Fruit fly (Drosophila melanogaster): Measurements from ENCODE around the gene CG7824.

CG7824 gene

DNA sequence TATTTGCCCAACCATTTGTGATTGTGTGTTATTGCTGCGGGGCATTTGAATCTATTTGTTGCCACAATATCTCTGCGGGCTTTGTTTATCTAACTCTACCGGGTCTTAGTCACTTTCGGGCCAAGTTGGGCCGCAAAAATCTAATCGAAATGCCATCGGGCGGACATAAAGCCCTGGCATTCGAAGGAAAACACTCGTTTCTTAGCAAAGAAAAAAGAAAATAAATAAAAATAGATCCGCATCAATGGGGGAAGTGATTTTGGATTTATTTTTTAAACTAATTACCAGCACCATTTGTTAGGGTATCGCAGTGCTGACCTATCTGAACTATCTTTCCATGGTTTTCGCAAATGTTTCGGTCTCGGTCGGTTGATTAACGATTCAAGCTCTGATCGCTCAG is 39.9 kb upstream of the CG7824 start:
- TF ChIP-seq CG11902 (GFP tag; optimal IDR thresholded peaks at IDR 0.05) (no peak), CG8119 (GFP tag; IDR thresholded peaks at IDR 0.05) (peak; percentile 54; the same call in 1 of the 3 replicates), Met (GFP tag; optimal IDR thresholded peaks at IDR 0.05) (no peak), Sox102F (GFP tag; optimal IDR thresholded peaks at IDR 0.05) (no peak), Sox15 (GFP tag; optimal IDR thresholded peaks at IDR 0.05) (no peak), Smox (GFP tag; optimal IDR thresholded peaks at IDR 0.05) (no peak), Hr4 (GFP tag; optimal IDR thresholded peaks at IDR 0.05) (peak; percentile 46), Blimp-1 (GFP tag; optimal IDR thresholded peaks at IDR 0.05) (no peak), svp (GFP tag) (no peak), vri (GFP tag; optimal IDR thresholded peaks at IDR 0.05) (no peak), CG8632 (GFP tag; optimal IDR thresholded peaks at IDR 0.05) (no peak), CG9139 (GFP tag; optimal IDR thresholded peaks at IDR 0.05) (no peak), CG6276 (GFP tag; optimal IDR thresholded peaks at IDR 0.05) (peak; percentile 20), CG10669 (GFP tag; optimal IDR thresholded peaks at IDR 0.05) (no peak), CG1621 (tag; optimal IDR thresholded peaks at IDR 0.05) (no peak), CG32006 (GFP tag; optimal IDR thresholded peaks at IDR 0.05) (peak; percentile 46), CG15336 (GFP tag; IDR thresholded peaks at IDR 0.05) (peak; percentile 59), spab (GFP tag; optimal IDR thresholded peaks at IDR 0.05) (no peak), Eip75B (GFP tag; optimal IDR thresholded peaks at IDR 0.05) (no peak), Ets96B (tag; optimal IDR thresholded peaks at IDR 0.05) (no peak), OdsH (GFP tag; optimal IDR thresholded peaks at IDR 0.05) (no peak), CG11294 (GFP tag; IDR thresholded peaks at IDR 0.05) (peak; percentile 45), CG3032 (tag; optimal IDR thresholded peaks at IDR 0.05) (no peak), dsx (GFP tag; optimal IDR thresholded peaks at IDR 0.05; ENCODE audit: poor library complexity, severe bottlenecking) (no peak), CG11762 (GFP tag; optimal IDR thresholded peaks at IDR 0.05; ENCODE audit: insufficient read depth) (no peak), Hr38 (GFP tag; optimal IDR thresholded peaks at IDR 0.05) (no peak), eg (GFP tag; IDR thresholded peaks at IDR 0.05) (peak; percentile 31; the same call in 1 of the 3 replicates), fkh (GFP tag; optimal IDR thresholded peaks at IDR 0.05) (no peak), CG31627 (GFP tag; optimal IDR thresholded peaks at IDR 0.05) (no peak), CG6792 (GFP tag; optimal IDR thresholded peaks at IDR 0.05) (no peak), cyc (GFP tag; optimal IDR thresholded peaks at IDR 0.05) (no peak), CG8319 (GFP tag; optimal IDR thresholded peaks at IDR 0.05) (no peak), CG4318 (GFP tag; optimal IDR thresholded peaks at IDR 0.05) (no peak), achi (GFP tag; optimal IDR thresholded peaks at IDR 0.05) (no peak), CG10631 (GFP tag; optimal IDR thresholded peaks at IDR 0.05) (no peak), CG3919 (GFP tag; optimal IDR thresholded peaks at IDR 0.05) (no peak), esn (GFP tag; optimal IDR thresholded peaks at IDR 0.05) (no peak)

DNA sequence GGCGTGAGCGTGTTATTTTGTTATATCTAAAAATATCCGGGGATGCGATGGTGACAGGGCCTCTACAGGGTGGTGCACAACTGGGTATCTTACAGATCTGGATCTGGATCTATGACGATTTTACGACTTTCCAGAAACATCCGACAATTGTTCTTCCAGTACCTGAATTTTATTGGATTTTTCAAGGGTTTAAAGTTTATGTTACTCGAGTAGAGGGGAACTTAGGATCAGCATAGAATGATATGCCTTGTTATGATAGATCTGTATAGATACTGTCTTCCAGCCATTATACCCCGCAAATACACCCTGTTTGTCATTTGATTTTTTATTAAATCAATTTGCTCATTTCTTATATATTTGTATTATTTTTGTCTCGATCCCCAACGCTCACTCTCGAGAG is 35.7 kb upstream of the CG7824 start:
- no peak for TF ChIP-seq CG11902 (GFP tag; optimal IDR thresholded peaks at IDR 0.05)
- no peak for TF ChIP-seq cyc (GFP tag; optimal IDR thresholded peaks at IDR 0.05)
- TF ChIP-seq CG6854 (GFP tag; optimal IDR thresholded peaks at IDR 0.05) = no peak
- no peak for TF ChIP-seq CG7368 (GFP tag; optimal IDR thresholded peaks at IDR 0.05)
- no peak for TF ChIP-seq CG16779 (tag; optimal IDR thresholded peaks at IDR 0.05)
- no peak for TF ChIP-seq fd85E (GFP tag; optimal IDR thresholded peaks at IDR 0.05)
- TF ChIP-seq CG6792 (GFP tag; optimal IDR thresholded peaks at IDR 0.05) = no peak
- peak; percentile 21 for TF ChIP-seq CG10631 (GFP tag; optimal IDR thresholded peaks at IDR 0.05)
- TF ChIP-seq Hr4 (GFP tag; optimal IDR thresholded peaks at IDR 0.05) = peak; percentile 79
- TF ChIP-seq Gug (GFP tag; IDR thresholded peaks at IDR 0.05) = peak; percentile 80
- TF ChIP-seq Ets96B (tag; optimal IDR thresholded peaks at IDR 0.05) = no peak
- TF ChIP-seq Eip93F (GFP tag; optimal IDR thresholded peaks at IDR 0.05) = no peak
- TF ChIP-seq Ets21C (GFP tag; optimal IDR thresholded peaks at IDR 0.05) = no peak
- TF ChIP-seq Blimp-1 (GFP tag; optimal IDR thresholded peaks at IDR 0.05) = no peak
- peak; percentile 72 for TF ChIP-seq CG11294 (GFP tag; IDR thresholded peaks at IDR 0.05)
- no peak for TF ChIP-seq CG6808 (GFP tag; optimal IDR thresholded peaks at IDR 0.05)
- no peak for TF ChIP-seq fd59A (GFP tag; optimal IDR thresholded peaks at IDR 0.05)
- TF ChIP-seq Hr39 (GFP tag; optimal IDR thresholded peaks at IDR 0.05) = no peak
- TF ChIP-seq pdm3 (GFP tag; optimal IDR thresholded peaks at IDR 0.05) = peak; percentile 19
- peak; percentile 56 for TF ChIP-seq CG6276 (GFP tag; optimal IDR thresholded peaks at IDR 0.05)
- TF ChIP-seq Smox (GFP tag; optimal IDR thresholded peaks at IDR 0.05) = no peak
- peak; percentile 26 for TF ChIP-seq CG3919 (GFP tag; optimal IDR thresholded peaks at IDR 0.05)
- no peak for TF ChIP-seq Hr38 (GFP tag; optimal IDR thresholded peaks at IDR 0.05)
- TF ChIP-seq esn (GFP tag; optimal IDR thresholded peaks at IDR 0.05) = no peak
- TF ChIP-seq CG8632 (GFP tag; optimal IDR thresholded peaks at IDR 0.05) = no peak
- TF ChIP-seq svp (GFP tag) = no peak
- no peak for TF ChIP-seq CG8319 (GFP tag; optimal IDR thresholded peaks at IDR 0.05)
- no peak for TF ChIP-seq Eip75B (GFP tag; optimal IDR thresholded peaks at IDR 0.05)
- TF ChIP-seq fkh (GFP tag; optimal IDR thresholded peaks at IDR 0.05) = no peak
- TF ChIP-seq Sox15 (GFP tag; optimal IDR thresholded peaks at IDR 0.05) = no peak
- no peak for TF ChIP-seq CG11762 (GFP tag; optimal IDR thresholded peaks at IDR 0.05; ENCODE audit: insufficient read depth)
- TF ChIP-seq CG4318 (GFP tag; optimal IDR thresholded peaks at IDR 0.05) = peak; percentile 22
- no peak for TF ChIP-seq CG31627 (GFP tag; optimal IDR thresholded peaks at IDR 0.05)
- no peak for TF ChIP-seq CG9139 (GFP tag; optimal IDR thresholded peaks at IDR 0.05)
- TF ChIP-seq OdsH (GFP tag; optimal IDR thresholded peaks at IDR 0.05) = peak; percentile 30
